Worm (Caenorhabditis elegans): ENCODE measurements around the gene F08F8.7.

F08F8.7 gene

ce11 chrIII:7370569-7370968 lies 23.6 kb upstream of the F08F8.7 start:
- TF ChIP-seq dao-5 (tag; optimal IDR thresholded peaks at IDR 0.05) (no peak), him-1 (tag; optimal IDR thresholded peaks at IDR 0.05) (no peak), W03F9.2 (tag; optimal IDR thresholded peaks at IDR 0.05) (no peak)

DNA sequence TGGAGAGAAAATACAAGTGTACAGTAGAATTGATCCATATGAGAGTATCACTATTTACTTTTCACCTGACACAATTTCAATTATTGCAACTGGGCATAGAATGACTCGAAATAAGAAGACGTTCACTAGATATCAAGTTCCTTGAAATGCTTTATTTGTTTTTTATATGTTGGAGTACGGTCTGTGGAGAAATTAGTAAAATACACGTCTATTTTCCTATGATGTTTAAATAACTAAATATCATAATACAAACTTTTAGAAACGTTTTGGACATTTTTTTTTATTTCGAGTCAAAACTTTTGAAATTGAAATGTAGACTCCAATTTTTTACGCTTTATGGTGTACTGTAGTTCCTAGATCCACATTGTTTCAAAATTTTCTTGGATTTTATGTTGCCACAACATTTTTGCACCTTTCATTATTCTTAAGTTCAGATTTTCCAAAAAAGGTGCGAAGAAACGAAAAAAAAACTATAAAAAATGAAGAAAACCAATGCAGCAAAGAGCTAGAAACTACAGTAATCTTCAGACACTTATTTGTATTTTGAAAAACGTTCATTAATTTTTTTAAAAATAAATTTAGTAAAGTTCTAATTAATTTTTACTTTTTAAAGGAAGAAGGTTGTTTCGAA lies 22.6 kb upstream of the F08F8.7 start:
- TF ChIP-seq dao-5 (tag; optimal IDR thresholded peaks at IDR 0.05), result no peak
- no peak for TF ChIP-seq him-1 (tag; optimal IDR thresholded peaks at IDR 0.05)
- no peak for TF ChIP-seq W03F9.2 (tag; optimal IDR thresholded peaks at IDR 0.05)

ce11 chrIII:7367012-7367760 lies 20.2 kb upstream of the F08F8.7 start, which contains the start of the genes T20B12.5 and T20B12.4:
T20B12.5 (minus strand) TSS chrIII:7367112.
T20B12.4 (plus strand) TSS chrIII:7367710.
- TF ChIP-seq him-1 (tag; optimal IDR thresholded peaks at IDR 0.05) (no peak), dao-5 (tag; optimal IDR thresholded peaks at IDR 0.05) (no peak), W03F9.2 (tag; optimal IDR thresholded peaks at IDR 0.05) (no peak)

DNA sequence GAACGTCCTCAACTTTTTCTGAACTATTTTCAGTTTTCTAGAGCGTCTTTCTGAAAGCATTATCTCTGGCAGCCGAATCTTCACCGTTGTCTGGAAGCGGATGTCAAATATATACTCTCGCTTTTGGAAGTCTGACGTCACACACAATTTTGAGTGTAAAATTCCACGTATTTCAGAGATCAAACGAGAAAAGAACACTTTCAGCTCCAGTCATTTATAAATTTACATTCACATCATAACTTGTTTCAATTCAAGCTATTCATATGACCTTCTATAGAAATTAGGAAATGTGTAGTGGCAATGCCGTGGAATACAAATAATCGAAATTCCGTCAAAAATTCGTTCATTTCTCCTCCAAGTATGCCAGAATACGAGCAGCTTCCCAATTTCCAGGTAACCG lies 18.7 kb upstream of the F08F8.7 start, which contains the start of gene F08F8.11:
Gene F08F8.11, plus strand, starts transcription at position 301 of the 400 bp plus-strand sequence.
- TF ChIP-seq him-1 (tag; optimal IDR thresholded peaks at IDR 0.05), result no peak
- TF ChIP-seq W03F9.2 (tag; optimal IDR thresholded peaks at IDR 0.05), result no peak
- TF ChIP-seq dao-5 (tag; optimal IDR thresholded peaks at IDR 0.05), result no peak

- TF ChIP-seq him-1 (tag; optimal IDR thresholded peaks at IDR 0.05) (no peak), dao-5 (tag; optimal IDR thresholded peaks at IDR 0.05) (no peak), W03F9.2 (tag; optimal IDR thresholded peaks at IDR 0.05) (no peak)
Observed at ce11 chrIII:7359037-7359548, 12.1 kb upstream of the F08F8.7 start, which contains the start of the genes eco-1 and hmgr-1. eco-1 (minus strand) TSS chrIII:7359095. hmgr-1 (plus strand) TSS chrIII:7359498.

DNA sequence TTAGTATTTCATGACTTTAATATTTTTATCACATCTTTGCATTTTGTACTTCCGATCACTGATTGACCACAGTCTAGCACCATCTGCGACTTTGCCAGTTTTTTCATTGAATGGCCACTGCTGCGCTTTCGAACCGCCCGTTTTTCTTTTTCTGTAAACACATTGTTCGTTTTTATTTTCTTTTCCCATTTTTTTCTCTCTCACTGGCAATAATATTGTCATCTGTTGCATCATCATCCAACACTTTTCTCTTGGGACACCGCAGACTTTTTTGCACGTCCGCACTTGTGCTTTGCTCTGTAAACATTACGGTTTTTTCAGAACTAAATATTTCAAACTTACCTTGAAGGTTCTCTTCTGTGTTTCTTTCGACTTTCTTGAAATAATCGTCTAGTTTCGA lies 11.7 kb upstream of the F08F8.7 start:
- no peak for TF ChIP-seq W03F9.2 (tag; optimal IDR thresholded peaks at IDR 0.05)
- TF ChIP-seq him-1 (tag; optimal IDR thresholded peaks at IDR 0.05), result no peak
- no peak for TF ChIP-seq dao-5 (tag; optimal IDR thresholded peaks at IDR 0.05)

DNA sequence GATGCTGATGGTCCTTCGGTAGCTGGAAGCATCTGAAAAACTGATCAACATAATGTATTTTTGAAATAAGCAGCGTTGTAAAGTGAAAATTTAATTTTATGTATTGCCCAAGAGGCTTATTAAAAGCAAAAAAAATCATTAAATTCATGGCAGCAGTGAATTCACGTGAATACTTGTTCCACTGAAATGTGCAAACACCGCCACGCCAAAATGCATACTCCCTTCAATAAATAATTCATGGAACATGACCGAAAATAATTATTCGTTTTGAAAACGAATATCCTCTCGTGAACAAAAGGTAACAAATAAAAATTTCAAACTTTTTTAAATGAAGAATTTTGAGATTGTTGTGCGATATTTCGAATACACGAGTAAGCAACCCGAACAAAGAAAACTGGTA lies 10.4 kb upstream of the F08F8.7 start, which contains the start of gene F08F8.10:
Gene F08F8.10, minus strand, starts transcription at position 38 of the 400 bp plus-strand sequence.
- TF ChIP-seq him-1 (tag; optimal IDR thresholded peaks at IDR 0.05) (no peak), W03F9.2 (tag; optimal IDR thresholded peaks at IDR 0.05) (no peak), dao-5 (tag; optimal IDR thresholded peaks at IDR 0.05) (no peak)

DNA sequence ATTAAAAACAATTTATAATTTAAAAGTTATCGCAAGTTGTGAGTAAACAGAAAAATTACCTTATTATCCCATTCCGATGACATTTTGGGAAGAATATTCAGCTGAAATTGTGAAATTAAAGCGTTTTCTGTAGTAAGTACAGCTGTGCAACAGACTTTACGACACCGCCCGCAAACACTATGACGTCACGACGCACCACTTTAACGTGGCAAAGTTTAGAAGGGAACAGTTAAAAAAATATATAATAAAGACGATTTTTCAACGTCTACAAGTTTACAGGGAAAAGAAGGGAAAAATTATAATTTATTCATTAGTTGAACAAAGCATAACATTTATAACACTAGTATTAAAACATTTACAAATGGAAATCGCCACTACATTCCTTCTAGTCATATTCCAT lies 6.9 kb upstream of the F08F8.7 start, which contains the start of gene F08F8.9:
Gene F08F8.9, minus strand, starts transcription at position 101 of the 400 bp plus-strand sequence.
- TF ChIP-seq W03F9.2 (tag; optimal IDR thresholded peaks at IDR 0.05), result no peak
- TF ChIP-seq him-1 (tag; optimal IDR thresholded peaks at IDR 0.05), result no peak
- TF ChIP-seq dao-5 (tag; optimal IDR thresholded peaks at IDR 0.05), result no peak

DNA sequence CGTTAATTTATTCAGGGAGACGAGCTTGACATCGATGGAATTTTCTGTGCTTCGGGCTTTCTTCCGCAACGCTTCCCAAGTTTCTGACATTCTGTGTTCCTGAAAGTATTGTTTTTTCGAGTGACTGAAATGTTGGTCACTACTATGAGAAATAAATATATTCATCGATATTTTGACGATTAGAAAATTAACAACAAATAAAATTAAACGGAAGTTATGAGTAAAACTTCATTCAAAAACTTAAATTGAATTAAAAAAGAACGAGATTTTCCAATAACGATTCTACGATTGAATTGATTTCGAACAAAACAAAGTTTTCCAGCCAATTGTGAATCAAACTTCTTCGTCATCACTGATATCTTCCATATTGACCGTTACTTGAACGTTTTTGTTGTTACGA lies 2.1 kb upstream of the F08F8.7 start, which contains the start of gene gos-28:
Gene gos-28, minus strand, starts transcription at position 101 of the 400 bp plus-strand sequence.
- no peak for TF ChIP-seq W03F9.2 (tag; optimal IDR thresholded peaks at IDR 0.05)
- TF ChIP-seq him-1 (tag; optimal IDR thresholded peaks at IDR 0.05), result no peak
- no peak for TF ChIP-seq dao-5 (tag; optimal IDR thresholded peaks at IDR 0.05)

DNA sequence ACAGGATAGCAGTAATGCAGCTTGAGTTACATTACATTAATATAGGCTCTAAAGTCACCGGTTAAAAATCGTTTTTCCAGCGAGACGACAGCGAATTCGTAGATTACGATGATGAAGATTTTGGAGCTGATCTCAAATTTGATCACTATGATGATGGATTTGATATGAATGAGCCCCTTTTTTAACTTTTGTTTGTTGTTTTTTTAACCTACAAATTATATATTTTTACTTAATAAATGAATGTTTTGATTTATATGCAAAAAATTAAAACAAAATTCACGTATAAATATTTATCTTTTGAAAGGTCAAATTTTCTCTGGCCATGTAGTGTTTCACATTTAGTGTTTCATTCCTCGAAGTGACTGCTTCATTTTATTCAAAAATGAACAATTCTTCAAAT lies 3.6 kb downstream of the F08F8.7 start, which contains the start of gene F08F8.6:
Gene F08F8.6, plus strand, starts transcription at position 301 of the 400 bp plus-strand sequence.
- TF ChIP-seq him-1 (tag; optimal IDR thresholded peaks at IDR 0.05) (no peak), dao-5 (tag; optimal IDR thresholded peaks at IDR 0.05) (no peak), W03F9.2 (tag; optimal IDR thresholded peaks at IDR 0.05) (no peak)

DNA sequence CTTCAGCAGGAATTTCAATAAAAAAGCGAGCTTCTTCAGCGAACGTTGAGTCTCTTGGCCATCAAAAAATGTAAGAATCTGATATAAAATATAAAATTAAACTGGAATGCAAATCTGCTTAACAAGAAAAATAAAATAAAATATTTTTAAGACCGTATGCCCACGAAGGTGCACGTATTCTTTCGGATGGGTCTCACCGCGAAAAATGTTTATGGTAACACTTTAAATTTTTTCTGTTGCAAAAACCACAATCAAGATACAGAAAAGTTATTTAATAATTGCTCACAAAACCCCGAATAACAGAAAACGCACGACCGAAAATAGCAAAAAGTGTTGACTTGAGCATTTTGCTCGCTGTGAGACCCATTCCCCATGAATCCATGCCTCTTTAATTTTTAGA lies 7.8 kb downstream of the F08F8.7 start:
- no peak for TF ChIP-seq him-1 (tag; optimal IDR thresholded peaks at IDR 0.05)
- no peak for TF ChIP-seq dao-5 (tag; optimal IDR thresholded peaks at IDR 0.05)
- no peak for TF ChIP-seq W03F9.2 (tag; optimal IDR thresholded peaks at IDR 0.05)

- no peak for TF ChIP-seq him-1 (tag; optimal IDR thresholded peaks at IDR 0.05)
- TF ChIP-seq dao-5 (tag; optimal IDR thresholded peaks at IDR 0.05), result no peak
- no peak for TF ChIP-seq W03F9.2 (tag; optimal IDR thresholded peaks at IDR 0.05)
Observed at ce11 chrIII:7338693-7339092, 8.3 kb downstream of the F08F8.7 start, which contains the start of gene kap-1. kap-1 (plus strand) TSS chrIII:7338835.

- TF ChIP-seq him-1 (tag; optimal IDR thresholded peaks at IDR 0.05), result no peak
- TF ChIP-seq W03F9.2 (tag; optimal IDR thresholded peaks at IDR 0.05), result no peak
- TF ChIP-seq dao-5 (tag; optimal IDR thresholded peaks at IDR 0.05), result no peak
Observed at ce11 chrIII:7338009-7338408, 8.9 kb downstream of the F08F8.7 start.
